Worm (Caenorhabditis elegans): ENCODE data around the gene C52B9.4.

- no peak for TF ChIP-seq Y95B8A.8 (GFP tag; IDR thresholded peaks at IDR 0.05)
- no peak for TF ChIP-seq rpc-1 (optimal IDR thresholded peaks at IDR 0.05)
- no peak for TF ChIP-seq rpc-1 (tag; optimal IDR thresholded peaks at IDR 0.05)
- no peak for TF ChIP-seq egrh-3 (GFP tag; IDR thresholded peaks at IDR 0.05)
- no peak for TF ChIP-seq hsf-1 (GFP tag; IDR thresholded peaks at IDR 0.05)
- TF ChIP-seq unc-130 (GFP tag; optimal IDR thresholded peaks at IDR 0.05), result no peak
- no peak for TF ChIP-seq F37B4.10 (GFP tag; IDR thresholded peaks at IDR 0.05)
- TF ChIP-seq mes-4 (tag; optimal IDR thresholded peaks at IDR 0.05), result no peak
Measured at ce11 chrX:4245124-4245523, 15.3 kb upstream of the C52B9.4 start.

Data from whole organism, young adult.